Worm (Caenorhabditis elegans) whole organism, young adult: Measurements from ENCODE around the gene M04D8.4.

Source experiments
- B0336.3 ChIP-seq: fragments of 200-800 bp; sonication (Bioruptor generic); IDR thresholded peaks from 2 replicates; pipeline ENCODE4 v1.3.6; 2022; ENCODE audit warnings: missing genetic modification characterization, missing compliant biosample characterization
- attf-6 ChIP-seq: fragments of 200-800 bp; sonication (Bioruptor generic); IDR thresholded peaks from 2 replicates; pipeline ENCODE4 v1.3.6; 2022; ENCODE audit warnings: missing genetic modification reagents, missing genetic modification characterization, missing compliant biosample characterization
- ceh-100 ChIP-seq: fragments of 200-800 bp; sonication (Bioruptor generic); IDR thresholded peaks from 2 replicates; pipeline ENCODE4 v1.3.6; 2022; ENCODE audit warnings: missing genetic modification reagents, missing genetic modification characterization, missing compliant biosample characterization
- die-1 ChIP-seq: sonication (generic microtip); optimal IDR thresholded peaks from 2 replicates; lab custom pipeline; 2016; ENCODE audit warnings: missing genotype, mild to moderate bottlenecking, missing genetic modification characterization, missing compliant biosample characterization
- dpff-1 ChIP-seq: sonication (generic microtip); optimal IDR thresholded peaks from 2 replicates; lab custom pipeline; 2017; ENCODE audit warnings: mild to moderate bottlenecking, missing genetic modification characterization, missing compliant biosample characterization
- dpl-1 ChIP-seq: fragments of 150-350 bp; optimal IDR thresholded peaks from 2 replicates; lab custom pipeline; 2014; ENCODE audit warnings: missing biosample characterization, missing genetic modification reagents, missing genetic modification characterization
- lin-54 ChIP-seq: fragments of 200-800 bp; sonication (Bioruptor generic); optimal IDR thresholded peaks from 2 replicates; lab custom pipeline; 2018; ENCODE audit warnings: mild to moderate bottlenecking, missing genetic modification characterization, missing compliant biosample characterization
- unc-62 ChIP-seq: fragments of 150-350 bp; optimal IDR thresholded peaks from 2 replicates; lab custom pipeline; 2014; ENCODE audit warnings: missing biosample characterization, missing genetic modification reagents, missing genetic modification characterization

DNA sequence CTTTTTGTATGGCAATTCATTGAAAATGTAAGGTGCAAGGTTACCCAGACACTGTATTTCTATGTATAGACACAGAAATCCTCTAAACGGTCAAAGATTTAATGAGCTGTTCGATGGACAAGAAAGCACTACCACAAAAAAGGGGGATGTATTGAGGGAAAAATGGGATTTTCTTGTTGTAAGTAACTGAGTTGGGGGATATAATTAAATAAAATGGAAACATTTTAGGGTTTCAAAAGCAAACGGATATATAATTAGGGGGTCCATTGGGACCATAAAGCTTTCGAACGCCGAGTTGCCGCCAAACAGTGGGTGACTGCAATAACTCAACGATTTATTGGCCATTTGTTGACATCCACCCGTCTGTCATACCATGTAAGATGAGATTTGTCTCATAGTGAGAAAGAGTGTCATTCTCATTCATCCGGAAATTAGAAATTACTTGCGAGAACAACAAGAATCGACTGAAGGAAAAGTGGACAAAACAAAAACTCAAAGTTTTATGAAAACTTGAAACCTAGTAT is 48.3 kb downstream of the M04D8.4 start:
- TF ChIP-seq unc-62 (GFP tag; lab: Kevin White, UChicago) (no peak), dpl-1 (GFP tag; lab: Kevin White, UChicago) (no peak), attf-6 (GFP tag; lab: Robert Waterston, UW) (no peak), die-1 (tag; lab: Kevin White, UChicago) (no peak), lin-54 (no peak), dpff-1 (no peak), B0336.3 (no peak), ceh-100 (no peak)
